Fruit fly (Drosophila melanogaster): ENCODE measurements around the gene CG17271.
A peak's percentile ranks its signal among the peaks of the same experiment; 100 is the strongest.

CG17271 gene

dm6 chr3R:20832689-20833524, 11.3 kb upstream of the CG17271 start, which contains the start of gene Synd (continued):
- peak; percentile 44 for TF ChIP-seq CG12659 (GFP tag; optimal IDR thresholded peaks at IDR 0.05)
- TF ChIP-seq CG8290 (GFP tag; optimal IDR thresholded peaks at IDR 0.05), result no peak
- peak in 1 of 2 experiments; percentile 32 for TF ChIP-seq CG8290 (tag; optimal IDR thresholded peaks at IDR 0.05)
- no peak for TF ChIP-seq CG30403 (GFP tag; optimal IDR thresholded peaks at IDR 0.05)
- no peak for TF ChIP-seq Kr (GFP tag; optimal IDR thresholded peaks at IDR 0.05)
- TF ChIP-seq CG11398 (GFP tag; optimal IDR thresholded peaks at IDR 0.05), result peak; percentile 4
- peak; percentile 64; the same call in 1 of the 2 replicates for TF ChIP-seq CG4360 (GFP tag; IDR thresholded peaks at IDR 0.05)
- no peak for TF ChIP-seq Hmx (GFP tag; optimal IDR thresholded peaks at IDR 0.05)
- peak; percentile 10 for TF ChIP-seq Lhr (GFP tag; optimal IDR thresholded peaks at IDR 0.05)
- TF ChIP-seq C15 (GFP tag; IDR thresholded peaks at IDR 0.05), result no peak
- TF ChIP-seq crp (GFP tag; optimal IDR thresholded peaks at IDR 0.05), result peak in 1 of 2 experiments; percentile 64
- TF ChIP-seq CG14667 (GFP tag; IDR thresholded peaks at IDR 0.05), result no peak
- TF ChIP-seq CG33557 (GFP tag; optimal IDR thresholded peaks at IDR 0.05), result peak; percentile 10
- TF ChIP-seq Sox100B (GFP tag; optimal IDR thresholded peaks at IDR 0.05), result no peak
- no peak for TF ChIP-seq Bdp1 (GFP tag; optimal IDR thresholded peaks at IDR 0.05)
- TF ChIP-seq gem (tag; optimal IDR thresholded peaks at IDR 0.05), result peak; percentile 5
- TF ChIP-seq Ptx1 (GFP tag; IDR thresholded peaks at IDR 0.05), result no peak
- peak; percentile 28 for TF ChIP-seq HmgZ (tag; optimal IDR thresholded peaks at IDR 0.05)
- no peak for TF ChIP-seq CkIIα-i1 (GFP tag; IDR thresholded peaks at IDR 0.05)
- peak; percentile 3 for TF ChIP-seq CG13894 (tag; optimal IDR thresholded peaks at IDR 0.05)
- peak; percentile 63 for TF ChIP-seq CG8924 (tag; optimal IDR thresholded peaks at IDR 0.05)
- TF ChIP-seq Six4 (GFP tag; optimal IDR thresholded peaks at IDR 0.05), result no peak
- TF ChIP-seq CG10543 (GFP tag; optimal IDR thresholded peaks at IDR 0.05), result peak; percentile 68
- peak; percentile 58; the same call in 1 of the 3 replicates for TF ChIP-seq CG34422 (GFP tag; IDR thresholded peaks at IDR 0.05)
- peak; percentile 17 for TF ChIP-seq grau (tag; optimal IDR thresholded peaks at IDR 0.05)
- no peak for TF ChIP-seq CG17612 (GFP tag; IDR thresholded peaks at IDR 0.05)
- TF ChIP-seq CG12104 (GFP tag; optimal IDR thresholded peaks at IDR 0.05), result peak; percentile 3
- peak; percentile 18 for TF ChIP-seq CG12071 (GFP tag; optimal IDR thresholded peaks at IDR 0.05)
- no peak for TF ChIP-seq CG6654 (GFP tag; optimal IDR thresholded peaks at IDR 0.05)
- TF ChIP-seq MESR4 (GFP tag; optimal IDR thresholded peaks at IDR 0.05), result peak; percentile 92
- TF ChIP-seq gcm (GFP tag; optimal IDR thresholded peaks at IDR 0.05), result peak; percentile 7
- TF ChIP-seq sug (tag; optimal IDR thresholded peaks at IDR 0.05), result peak; percentile 18
- peak; percentile 28 for TF ChIP-seq grn (GFP tag; optimal IDR thresholded peaks at IDR 0.05)
- TF ChIP-seq Fer1 (GFP tag; optimal IDR thresholded peaks at IDR 0.05), result peak; percentile 58
- TF ChIP-seq unc-4 (GFP tag; IDR thresholded peaks at IDR 0.05; ENCODE audit: partially characterized antibody), result peak; percentile 49; the same call in 1 of the 2 replicates
- TF ChIP-seq H15 (GFP tag; IDR thresholded peaks at IDR 0.05), result no peak
- peak; percentile 27 for TF ChIP-seq mirr (GFP tag; optimal IDR thresholded peaks at IDR 0.05)
- peak; percentile 96 for TF ChIP-seq cg (GFP tag; optimal IDR thresholded peaks at IDR 0.05)
- TF ChIP-seq caup (GFP tag; optimal IDR thresholded peaks at IDR 0.05; ENCODE audit: severe bottlenecking), result no peak
- TF ChIP-seq slp2 (GFP tag; optimal IDR thresholded peaks at IDR 0.05), result no peak
- peak in 1 of 2 experiments; percentile 31 for TF ChIP-seq Eip74EF (GFP tag; optimal IDR thresholded peaks at IDR 0.05)
- peak; percentile 4 for TF ChIP-seq CG8388 (GFP tag; optimal IDR thresholded peaks at IDR 0.05)
- TF ChIP-seq Myb (GFP tag; optimal IDR thresholded peaks at IDR 0.05), result peak; percentile 23
- TF ChIP-seq abd-A (tag; optimal IDR thresholded peaks at IDR 0.05), result peak; percentile 29
- TF ChIP-seq PHDP (tag; optimal IDR thresholded peaks at IDR 0.05), result peak; percentile 13
- TF ChIP-seq dan (GFP tag; IDR thresholded peaks at IDR 0.05), result no peak
- peak; percentile 35 for TF ChIP-seq CG4617 (GFP tag; optimal IDR thresholded peaks at IDR 0.05; ENCODE audit: borderline replicate concordance)
- TF ChIP-seq usp (GFP tag; optimal IDR thresholded peaks at IDR 0.05), result no peak
